Fruit fly (Drosophila melanogaster): ENCODE results near the gene CG8952.
A peak's percentile ranks its signal among the peaks of the same experiment; 100 is the strongest.

The CG8952 gene

DNA sequence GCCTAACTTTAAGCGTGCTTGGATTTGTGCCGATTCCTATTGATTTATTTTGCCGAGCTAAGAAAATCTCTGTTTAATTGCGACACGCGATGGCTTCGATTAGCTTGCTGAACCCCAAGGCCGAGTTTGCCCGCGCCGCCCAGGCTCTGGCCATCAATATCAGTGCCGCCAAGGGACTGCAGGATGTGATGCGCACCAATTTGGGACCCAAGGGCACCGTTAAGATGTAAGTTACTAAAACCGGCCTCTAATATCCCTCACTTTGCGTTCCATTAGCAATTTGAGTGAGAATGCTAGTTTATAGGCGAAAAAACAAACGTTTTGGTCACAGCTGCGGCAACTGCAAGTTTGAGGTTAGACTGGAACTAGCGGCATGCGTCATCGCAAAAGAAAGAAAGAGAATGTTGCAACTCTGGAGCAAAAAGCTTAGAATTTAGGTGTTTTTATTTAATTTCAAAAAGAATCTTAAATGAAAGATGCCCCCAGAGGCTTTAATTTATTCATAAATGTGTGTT is 19.5 kb downstream of the CG8952 start:
- TF ChIP-seq tj (GFP tag; optimal IDR thresholded peaks at IDR 0.05) (no peak), Mnt (GFP tag; optimal IDR thresholded peaks at IDR 0.05) (peak; percentile 4), kay (GFP tag; ENCODE audit: borderline replicate concordance) (peak; percentile 88)

dm6 chrX:15745905-15746681 is 20.2 kb downstream of the CG8952 start, which contains the start of the genes CG8944 and CCT6:
TSS of gene CG8944 (minus strand) at chrX:15746231.
TSS of gene CCT6 (plus strand) at chrX:15746648.
- TF ChIP-seq CG1620 (GFP tag; optimal IDR thresholded peaks at IDR 0.05) (peak; percentile 21), CG33017 (tag; optimal IDR thresholded peaks at IDR 0.05) (no peak), CG5204 (GFP tag; optimal IDR thresholded peaks at IDR 0.05) (no peak), Clk (GFP tag; optimal IDR thresholded peaks at IDR 0.05) (no peak), cic (GFP tag; optimal IDR thresholded peaks at IDR 0.05) (no peak), kay (GFP tag; ENCODE audit: borderline replicate concordance) (no peak), CG11617 (GFP tag; optimal IDR thresholded peaks at IDR 0.05) (peak; percentile 49), ovo (GFP tag; optimal IDR thresholded peaks at IDR 0.05) (peak; percentile 22), Hr96 (GFP tag; optimal IDR thresholded peaks at IDR 0.05) (no peak), CG7101 (tag; optimal IDR thresholded peaks at IDR 0.05) (peak; percentile 49), Mnt (GFP tag; optimal IDR thresholded peaks at IDR 0.05) (peak; percentile 34), cnc (optimal IDR thresholded peaks at IDR 0.05) (no peak), Crg-1 (GFP tag; optimal IDR thresholded peaks at IDR 0.05) (no peak), toe (GFP tag; optimal IDR thresholded peaks at IDR 0.05) (no peak), tj (GFP tag; optimal IDR thresholded peaks at IDR 0.05) (peak; percentile 18), bab1 (GFP tag; optimal IDR thresholded peaks at IDR 0.05) (no peak), CG12768 (GFP tag; optimal IDR thresholded peaks at IDR 0.05) (peak; percentile 5), CG7045 (GFP tag; optimal IDR thresholded peaks at IDR 0.05) (no peak), pad (GFP tag; optimal IDR thresholded peaks at IDR 0.05) (no peak), CG14711 (tag; optimal IDR thresholded peaks at IDR 0.05) (no peak)

DNA sequence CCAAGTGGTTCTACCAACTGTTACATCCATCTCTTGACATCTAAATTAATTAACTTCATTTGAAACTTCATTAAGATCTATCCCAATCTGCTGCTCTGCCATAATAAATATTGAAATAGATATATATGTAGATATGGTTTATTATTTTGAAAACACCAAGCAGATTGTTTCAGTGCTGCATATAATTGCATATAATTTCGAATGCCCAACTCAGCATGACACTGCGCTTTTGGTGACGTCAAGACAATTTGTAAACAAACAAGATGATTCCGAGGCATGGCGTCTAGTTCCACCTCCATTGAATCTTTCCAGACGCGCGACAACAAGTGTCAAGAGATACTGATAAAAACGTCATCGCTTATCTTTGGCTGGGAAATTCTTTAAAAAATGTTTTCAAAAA is 25.4 kb downstream of the CG8952 start:
- no peak for TF ChIP-seq Mnt (GFP tag; optimal IDR thresholded peaks at IDR 0.05)
- TF ChIP-seq cnc (optimal IDR thresholded peaks at IDR 0.05): peak; percentile 97 to 100
- TF ChIP-seq kay (GFP tag; ENCODE audit: borderline replicate concordance): no peak
- TF ChIP-seq CG14711 (tag; optimal IDR thresholded peaks at IDR 0.05): peak; percentile 33
- TF ChIP-seq Crg-1 (GFP tag; optimal IDR thresholded peaks at IDR 0.05): no peak
- no peak for TF ChIP-seq cic (GFP tag; optimal IDR thresholded peaks at IDR 0.05)
- no peak for TF ChIP-seq pad (GFP tag; optimal IDR thresholded peaks at IDR 0.05)
- TF ChIP-seq CG33017 (tag; optimal IDR thresholded peaks at IDR 0.05): no peak
- TF ChIP-seq CG7101 (tag; optimal IDR thresholded peaks at IDR 0.05): peak; percentile 31
- TF ChIP-seq Hr96 (GFP tag; optimal IDR thresholded peaks at IDR 0.05): no peak
- TF ChIP-seq Clk (GFP tag; optimal IDR thresholded peaks at IDR 0.05): no peak
- TF ChIP-seq tj (GFP tag; optimal IDR thresholded peaks at IDR 0.05): peak; percentile 5
- TF ChIP-seq CG11617 (GFP tag; optimal IDR thresholded peaks at IDR 0.05): no peak
- no peak for TF ChIP-seq CG5204 (GFP tag; optimal IDR thresholded peaks at IDR 0.05)
- no peak for TF ChIP-seq bab1 (GFP tag; optimal IDR thresholded peaks at IDR 0.05)
- no peak for TF ChIP-seq CG7045 (GFP tag; optimal IDR thresholded peaks at IDR 0.05)
- TF ChIP-seq CG12768 (GFP tag; optimal IDR thresholded peaks at IDR 0.05): no peak
- TF ChIP-seq ovo (GFP tag; optimal IDR thresholded peaks at IDR 0.05): no peak
- TF ChIP-seq toe (GFP tag; optimal IDR thresholded peaks at IDR 0.05): no peak
- TF ChIP-seq CG1620 (GFP tag; optimal IDR thresholded peaks at IDR 0.05): no peak

DNA sequence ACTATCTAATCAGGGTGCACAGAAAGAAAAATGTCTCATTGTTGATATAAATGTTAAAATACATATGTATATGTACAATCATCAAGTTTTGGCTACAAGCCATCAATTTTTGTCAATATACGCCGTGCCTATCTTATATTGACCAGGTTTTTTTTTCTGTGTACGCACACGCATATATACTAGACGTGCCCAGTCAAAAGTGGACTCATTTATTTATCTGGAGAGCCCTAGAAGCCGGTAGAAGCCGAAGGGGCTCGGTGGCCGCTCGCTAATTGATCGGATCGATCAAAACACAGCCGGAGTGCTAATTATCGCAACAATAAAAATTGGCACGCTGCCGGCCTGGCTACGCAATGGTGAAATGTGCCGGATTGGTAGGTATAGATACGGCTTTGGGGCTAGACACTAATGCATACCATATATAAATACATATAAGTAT is 25.9 kb downstream of the CG8952 start:
- TF ChIP-seq CG12768 (GFP tag; optimal IDR thresholded peaks at IDR 0.05): peak; percentile 63
- no peak for TF ChIP-seq kay (GFP tag; ENCODE audit: borderline replicate concordance)
- peak; percentile 87 for TF ChIP-seq CG7101 (tag; optimal IDR thresholded peaks at IDR 0.05)
- peak; percentile 19 for TF ChIP-seq bab1 (GFP tag; optimal IDR thresholded peaks at IDR 0.05)
- peak; percentile 69 for TF ChIP-seq CG33017 (tag; optimal IDR thresholded peaks at IDR 0.05)
- TF ChIP-seq CG7045 (GFP tag; optimal IDR thresholded peaks at IDR 0.05): peak; percentile 31
- TF ChIP-seq Mnt (GFP tag; optimal IDR thresholded peaks at IDR 0.05): peak; percentile 48
- TF ChIP-seq CG14711 (tag; optimal IDR thresholded peaks at IDR 0.05): peak; percentile 78
- no peak for TF ChIP-seq Hr96 (GFP tag; optimal IDR thresholded peaks at IDR 0.05)
- TF ChIP-seq cnc (optimal IDR thresholded peaks at IDR 0.05): no peak
- TF ChIP-seq cic (GFP tag; optimal IDR thresholded peaks at IDR 0.05): peak; percentile 44
- TF ChIP-seq ovo (GFP tag; optimal IDR thresholded peaks at IDR 0.05): no peak
- no peak for TF ChIP-seq CG5204 (GFP tag; optimal IDR thresholded peaks at IDR 0.05)
- TF ChIP-seq CG1620 (GFP tag; optimal IDR thresholded peaks at IDR 0.05): no peak
- TF ChIP-seq tj (GFP tag; optimal IDR thresholded peaks at IDR 0.05): no peak
- TF ChIP-seq Clk (GFP tag; optimal IDR thresholded peaks at IDR 0.05): peak; percentile 14
- TF ChIP-seq toe (GFP tag; optimal IDR thresholded peaks at IDR 0.05): no peak
- TF ChIP-seq pad (GFP tag; optimal IDR thresholded peaks at IDR 0.05): peak; percentile 46
- TF ChIP-seq Crg-1 (GFP tag; optimal IDR thresholded peaks at IDR 0.05): peak; percentile 7
- TF ChIP-seq CG11617 (GFP tag; optimal IDR thresholded peaks at IDR 0.05): peak; percentile 76

DNA sequence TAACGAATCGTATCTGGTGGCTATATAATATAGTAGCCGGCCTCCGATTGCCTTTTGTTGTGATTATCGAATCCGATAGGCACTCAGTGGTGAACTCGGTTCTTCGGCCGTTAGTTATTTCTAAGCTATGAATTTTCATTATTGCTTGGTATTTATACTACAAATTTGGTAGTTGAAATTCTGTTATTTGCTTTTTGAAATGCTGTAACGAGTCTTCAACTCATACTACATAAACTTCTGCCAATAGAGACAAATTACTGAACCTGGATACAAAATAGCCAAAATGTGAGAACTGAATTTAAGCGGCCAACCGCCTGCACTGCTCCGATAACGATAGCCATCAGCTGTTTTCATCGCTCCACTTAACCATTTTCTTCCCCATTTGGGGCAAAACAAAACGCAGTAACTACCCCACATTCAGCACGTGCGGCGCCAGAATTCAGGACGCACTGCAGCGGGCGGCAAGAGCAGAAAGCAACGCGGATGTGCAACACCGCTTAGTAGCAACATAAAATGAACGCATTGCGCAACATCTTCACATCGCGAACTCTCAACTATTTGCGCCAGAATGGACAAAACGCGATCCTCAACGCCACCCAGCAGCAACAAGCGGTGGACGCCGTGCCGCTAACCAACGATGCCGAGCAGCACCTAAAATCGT is 27.2 kb downstream of the CG8952 start, which contains the start of the genes CG11679 and CG8206:
TSS of gene CG11679 (minus strand) at position 65 of the 661 bp plus-strand sequence.
TSS of gene CG8206 (plus strand) at position 341 of the 661 bp plus-strand sequence.
- peak; percentile 24 for TF ChIP-seq cic (GFP tag; optimal IDR thresholded peaks at IDR 0.05)
- TF ChIP-seq pad (GFP tag; optimal IDR thresholded peaks at IDR 0.05): peak; percentile 45
- peak; percentile 61 for TF ChIP-seq CG7101 (tag; optimal IDR thresholded peaks at IDR 0.05)
- no peak for TF ChIP-seq CG5204 (GFP tag; optimal IDR thresholded peaks at IDR 0.05)
- no peak for TF ChIP-seq kay (GFP tag; ENCODE audit: borderline replicate concordance)
- TF ChIP-seq ovo (GFP tag; optimal IDR thresholded peaks at IDR 0.05): peak; percentile 16
- no peak for TF ChIP-seq CG12768 (GFP tag; optimal IDR thresholded peaks at IDR 0.05)
- no peak for TF ChIP-seq Clk (GFP tag; optimal IDR thresholded peaks at IDR 0.05)
- peak; percentile 71 for TF ChIP-seq CG1620 (GFP tag; optimal IDR thresholded peaks at IDR 0.05)
- TF ChIP-seq cnc (optimal IDR thresholded peaks at IDR 0.05): no peak
- TF ChIP-seq CG7045 (GFP tag; optimal IDR thresholded peaks at IDR 0.05): no peak
- peak; percentile 85 for TF ChIP-seq Mnt (GFP tag; optimal IDR thresholded peaks at IDR 0.05)
- TF ChIP-seq toe (GFP tag; optimal IDR thresholded peaks at IDR 0.05): peak; percentile 71
- peak; percentile 75 for TF ChIP-seq bab1 (GFP tag; optimal IDR thresholded peaks at IDR 0.05)
- peak; percentile 11 for TF ChIP-seq tj (GFP tag; optimal IDR thresholded peaks at IDR 0.05)
- TF ChIP-seq Hr96 (GFP tag; optimal IDR thresholded peaks at IDR 0.05): peak; percentile 75
- TF ChIP-seq Crg-1 (GFP tag; optimal IDR thresholded peaks at IDR 0.05): peak; percentile 40
- peak; percentile 11 for TF ChIP-seq CG33017 (tag; optimal IDR thresholded peaks at IDR 0.05)
- peak; percentile 58 for TF ChIP-seq CG11617 (GFP tag; optimal IDR thresholded peaks at IDR 0.05)
- TF ChIP-seq CG14711 (tag; optimal IDR thresholded peaks at IDR 0.05): peak; percentile 53

All from whole organism, adult.